Worm (Caenorhabditis elegans) whole organism, L4/young adult: ENCODE data around the gene aaim-1.

Experiments used
- W03F9.2 ChIP-seq: fragments of 150-350 bp; optimal IDR thresholded peaks from 2 replicates; lab custom pipeline; 2014; ENCODE audit warnings: missing biosample characterization, missing genetic modification characterization
- him-1 ChIP-seq: sonication (generic microtip); optimal IDR thresholded peaks from 2 replicates; lab custom pipeline; 2016; ENCODE audit warnings: missing genotype, missing genetic modification reagents, missing genetic modification characterization, missing compliant biosample characterization

ce11 chrX:6572987-6573386 lies 10.8 kb upstream of the aaim-1 start:
- TF ChIP-seq him-1 (tag; lab: Kevin White, UChicago), result no peak
- TF ChIP-seq W03F9.2 (tag; lab: Kevin White, UChicago), result no peak
